Worm (Caenorhabditis elegans): ENCODE measurements around the gene F01E11.18.

F01E11.18 gene

ce11 chrX:7001933-7002332 lies 12.5 kb downstream of the F01E11.18 start:
- no peak for TF ChIP-seq unc-62 (GFP tag; optimal IDR thresholded peaks at IDR 0.05)

DNA sequence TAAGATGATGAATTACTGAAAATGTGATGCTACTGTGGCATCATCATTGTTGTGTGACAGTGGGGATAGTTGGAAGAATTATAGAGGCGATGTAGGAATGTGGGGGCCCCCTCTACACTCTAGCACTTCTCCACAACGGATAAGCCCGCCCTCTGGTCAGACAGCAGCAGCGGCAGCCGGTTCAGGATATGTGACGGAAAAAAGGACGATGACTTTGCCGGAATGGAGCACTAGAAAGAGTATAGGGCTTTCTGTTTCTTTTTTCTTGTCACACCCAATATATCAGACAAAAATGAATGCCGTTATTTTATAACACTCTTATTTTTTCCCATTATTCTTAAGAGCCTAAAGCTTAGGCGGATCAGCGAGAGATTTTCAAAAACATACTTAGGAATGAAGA lies 16.0 kb downstream of the F01E11.18 start, which contains the start of gene tyra-2:
TSS of gene tyra-2 (minus strand) at position 101 of the 400 bp plus-strand sequence.
- TF ChIP-seq unc-62 (GFP tag; optimal IDR thresholded peaks at IDR 0.05) = no peak

DNA sequence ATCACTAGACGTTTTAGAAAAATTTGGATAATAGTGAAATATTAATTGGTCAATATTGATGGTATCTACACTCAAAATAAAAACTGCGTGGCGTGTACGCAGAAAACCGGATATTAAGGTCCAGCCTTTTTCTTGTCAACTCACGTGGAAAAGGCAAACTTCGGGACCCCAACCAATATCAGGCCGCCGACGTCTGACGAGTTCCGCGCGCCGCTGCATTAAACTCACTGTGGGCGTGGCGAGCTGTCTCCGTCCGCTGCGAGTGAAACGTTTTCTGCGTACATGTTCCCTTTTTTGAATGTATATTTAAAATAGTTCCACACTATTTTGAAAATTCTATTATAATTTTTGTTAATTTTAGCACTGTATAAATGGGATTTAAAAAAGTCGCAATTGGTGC lies 16.5 kb downstream of the F01E11.18 start:
- no peak for TF ChIP-seq unc-62 (GFP tag; optimal IDR thresholded peaks at IDR 0.05)

ce11 chrX:7019733-7020132 lies 30.3 kb downstream of the F01E11.18 start, which contains the start of gene cah-5:
Gene cah-5, plus strand, starts transcription at chrX:7020033.
- no peak for TF ChIP-seq unc-62 (GFP tag; optimal IDR thresholded peaks at IDR 0.05)

DNA sequence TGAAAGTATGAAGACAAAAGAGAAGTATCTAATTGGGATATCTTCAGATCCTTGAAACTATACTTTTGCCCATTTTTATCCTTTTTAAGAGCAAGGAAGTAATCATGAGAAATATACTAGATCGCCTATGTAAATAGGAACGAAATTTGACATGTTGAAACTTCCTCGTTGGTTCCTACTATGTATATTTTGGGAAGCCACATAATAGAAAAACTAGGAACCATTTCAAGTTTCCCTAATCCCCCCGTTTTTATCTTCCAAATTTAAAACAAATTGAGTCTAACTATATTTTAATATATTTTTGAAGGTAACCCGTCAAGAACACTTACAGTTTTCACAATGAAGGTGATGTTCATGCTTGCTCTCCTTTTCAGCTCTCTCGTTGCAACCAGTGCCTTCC lies 39.4 kb downstream of the F01E11.18 start, which contains the start of gene flp-26:
TSS of gene flp-26 (plus strand) at position 301 of the 400 bp plus-strand sequence.
- TF ChIP-seq unc-62 (GFP tag; optimal IDR thresholded peaks at IDR 0.05) = no peak

DNA sequence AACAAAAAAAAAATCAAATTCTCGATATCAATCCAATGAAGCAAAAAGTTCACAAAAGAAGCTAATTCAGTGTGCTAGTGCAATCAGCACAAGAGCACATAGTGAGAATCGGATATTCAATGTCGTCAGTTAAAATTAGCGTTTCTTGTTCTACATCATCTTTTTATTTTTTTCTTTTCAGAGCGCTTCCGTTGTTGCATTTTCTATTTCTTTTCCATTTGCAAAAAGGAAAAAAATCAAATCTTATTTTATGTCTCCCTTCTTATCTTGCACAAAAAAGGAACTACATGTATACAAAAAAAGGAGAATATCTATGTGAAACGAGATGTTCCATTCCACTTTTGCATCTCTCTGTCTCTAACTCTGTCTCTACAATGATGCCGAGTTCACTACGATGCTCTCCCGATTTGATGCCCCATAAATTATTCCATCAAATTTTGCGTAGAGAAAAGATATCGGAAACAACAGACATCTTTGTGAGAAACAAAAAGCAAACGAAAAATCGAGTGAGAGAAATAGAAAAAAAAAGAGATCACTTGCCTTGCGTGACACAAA lies 44.4 kb downstream of the F01E11.18 start:
- TF ChIP-seq unc-62 (GFP tag; optimal IDR thresholded peaks at IDR 0.05) = no peak

DNA sequence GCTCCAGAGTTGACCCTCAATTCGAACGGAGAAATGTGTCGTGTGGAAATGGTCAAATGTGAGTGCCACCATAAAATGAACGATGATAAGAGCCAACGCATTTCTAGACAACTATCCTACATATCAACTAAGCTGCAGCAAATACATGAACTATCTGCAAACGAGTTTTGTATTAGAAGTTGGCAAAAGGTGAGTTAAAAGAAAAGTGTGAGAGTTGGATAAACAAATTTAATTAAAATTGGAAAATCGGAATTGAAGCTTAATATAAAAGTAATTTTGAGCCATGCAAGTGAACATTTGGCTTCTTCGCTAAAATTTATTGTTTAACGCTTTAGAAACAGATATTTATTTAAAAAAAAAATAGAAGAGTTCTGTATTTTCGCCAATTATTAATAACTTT lies 46.5 kb downstream of the F01E11.18 start, which contains the start of gene cest-19:
TSS of gene cest-19 (minus strand) at position 101 of the 400 bp plus-strand sequence.
- no peak for TF ChIP-seq unc-62 (GFP tag; optimal IDR thresholded peaks at IDR 0.05)

DNA sequence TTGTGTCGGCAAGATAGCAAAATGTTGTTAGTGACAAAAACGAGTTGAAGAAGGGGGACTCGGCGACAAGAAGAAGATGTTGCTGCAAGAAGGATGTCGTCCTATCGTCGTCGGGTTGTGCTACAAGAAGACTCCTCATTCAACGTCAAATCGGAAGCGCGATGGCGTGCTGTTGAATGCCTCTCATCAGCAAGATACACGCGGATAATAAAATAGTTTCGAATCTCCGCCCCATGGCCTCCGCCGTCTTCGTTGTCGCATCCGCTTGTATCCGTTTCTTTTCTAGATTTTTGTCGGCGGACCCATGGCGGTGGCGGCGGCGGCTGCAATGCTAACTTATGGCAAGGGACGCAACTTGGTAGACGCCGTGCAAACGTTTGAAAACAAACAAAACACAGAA lies 48.6 kb downstream of the F01E11.18 start:
- no peak for TF ChIP-seq unc-62 (GFP tag; optimal IDR thresholded peaks at IDR 0.05)

Measured in whole organism, dauer.